Fruit fly (Drosophila melanogaster): ENCODE results near the gene rdgA.

The rdgA gene

dm6 chrX:8891565-8892276 is 15.1 kb upstream of the rdgA start (continued):
- TF ChIP-seq tio (GFP tag; optimal IDR thresholded peaks at IDR 0.05) (peak; percentile 67), Pdp1 (GFP tag; optimal IDR thresholded peaks at IDR 0.05) (peak; percentile 49 to 76), Awh (GFP tag; IDR thresholded peaks at IDR 0.05) (peak; percentile 43; the same call in 1 of the 2 replicates), Dfd (GFP tag; optimal IDR thresholded peaks at IDR 0.05) (no peak), CG1792 (GFP tag; optimal IDR thresholded peaks at IDR 0.05) (no peak), Rfx (GFP tag; IDR thresholded peaks at IDR 0.05) (peak; percentile 75), HLH4C (GFP tag; IDR thresholded peaks at IDR 0.05; ENCODE audit: partially characterized antibody) (no peak), zf30C (GFP tag; optimal IDR thresholded peaks at IDR 0.05) (no peak), CG5953 (GFP tag; IDR thresholded peaks at IDR 0.05) (peak; percentile 58), ftz-f1 (GFP tag; optimal IDR thresholded peaks at IDR 0.05) (peak; percentile 21), TFAM (GFP tag; optimal IDR thresholded peaks at IDR 0.05) (no peak), CG4617 (GFP tag; optimal IDR thresholded peaks at IDR 0.05; ENCODE audit: borderline replicate concordance) (no peak), Rx (GFP tag; IDR thresholded peaks at IDR 0.05) (peak; percentile 39; the same call in 1 of the 2 replicates), mam (GFP tag; optimal IDR thresholded peaks at IDR 0.05) (peak; percentile 28), so (GFP tag; IDR thresholded peaks at IDR 0.05) (peak; percentile 58; the same call in 1 of the 3 replicates), scrt (GFP tag; optimal IDR thresholded peaks at IDR 0.05) (peak; percentile 58), wek (GFP tag; optimal IDR thresholded peaks at IDR 0.05) (no peak), CG9932 (GFP tag; IDR thresholded peaks at IDR 0.05) (peak; percentile 41; the same call in 1 of the 2 replicates), psq (GFP tag; optimal IDR thresholded peaks at IDR 0.05) (no peak), Mad (GFP tag; optimal IDR thresholded peaks at IDR 0.05) (peak; percentile 43), CG7556 (GFP tag; optimal IDR thresholded peaks at IDR 0.05) (peak; percentile 68), esg (GFP tag; conservative IDR thresholded peaks at IDR 0.05) (peak; percentile 61), CG12104 (GFP tag; optimal IDR thresholded peaks at IDR 0.05) (peak; percentile 67), twi (tag; optimal IDR thresholded peaks at IDR 0.05) (no peak), Sox102F (GFP tag; optimal IDR thresholded peaks at IDR 0.05) (peak; percentile 87), Elba2 (GFP tag; optimal IDR thresholded peaks at IDR 0.05) (no peak), CG9727 (GFP tag; optimal IDR thresholded peaks at IDR 0.05) (peak; percentile 65), chif (GFP tag; optimal IDR thresholded peaks at IDR 0.05) (peak; percentile 19 to 26), CG3407 (GFP tag; optimal IDR thresholded peaks at IDR 0.05) (peak; percentile 37), sr (GFP tag; IDR thresholded peaks at IDR 0.05) (no peak), CG9215 (GFP tag; IDR thresholded peaks at IDR 0.05) (peak; percentile 32; the same call in 1 of the 2 replicates), HmgZ (tag; optimal IDR thresholded peaks at IDR 0.05) (peak; percentile 25), lab (GFP tag; optimal IDR thresholded peaks at IDR 0.05) (peak; percentile 72), ranshi (GFP tag; IDR thresholded peaks at IDR 0.05) (peak; percentile 78), CG4328 (GFP tag; optimal IDR thresholded peaks at IDR 0.05) (peak; percentile 26), CG6854 (GFP tag; optimal IDR thresholded peaks at IDR 0.05) (peak; percentile 11), CG3995 (GFP tag; optimal IDR thresholded peaks at IDR 0.05) (no peak), CG16863 (GFP tag; optimal IDR thresholded peaks at IDR 0.05) (peak; percentile 8), ase (GFP tag; IDR thresholded peaks at IDR 0.05) (peak; percentile 62; the same call in 2 of the 3 replicates), Fer2 (tag; optimal IDR thresholded peaks at IDR 0.05) (no peak), Eip74EF (GFP tag; optimal IDR thresholded peaks at IDR 0.05) (peak in 1 of 2 experiments; percentile 46), chn (GFP tag; optimal IDR thresholded peaks at IDR 0.05) (peak; percentile 48), CG12744 (GFP tag; optimal IDR thresholded peaks at IDR 0.05) (no peak), sim (GFP tag; IDR thresholded peaks at IDR 0.05) (0 out of 2 replicates have a peak, but pooled peaks have one; percentile 16), CG30431 (GFP tag; optimal IDR thresholded peaks at IDR 0.05) (peak; percentile 48), disco-r (GFP tag; optimal IDR thresholded peaks at IDR 0.05) (peak; percentile 11), CG12219 (GFP tag; optimal IDR thresholded peaks at IDR 0.05) (peak; percentile 63), CoRest (tag; optimal IDR thresholded peaks at IDR 0.05) (peak; percentile 85), ac (GFP tag; optimal IDR thresholded peaks at IDR 0.05) (no peak)

Data from whole organism, embryonic.